Fruit fly (Drosophila melanogaster) whole organism, embryonic: ENCODE results near the gene Cp190.
A peak's percentile ranks its signal among the peaks of the same experiment; 100 is the strongest.

Experiments
- Asciz ChIP-seq: fragments of 200-800 bp; sonication (Bioruptor generic); optimal IDR thresholded peaks from 2 replicates; lab custom pipeline; 2017; ENCODE audit warnings: missing biosample characterization, mild to moderate bottlenecking, missing genetic modification characterization, missing genetic modification reagents
- Atf-2 ChIP-seq: fragments of 200-800 bp; sonication (Bioruptor generic); optimal IDR thresholded peaks from 2 replicates; lab custom pipeline; 2016; ENCODE audit warnings: missing biosample characterization, missing genetic modification characterization
- BEAF-32 ChIP-seq: fragments of 200-800 bp; sonication (Bioruptor generic); optimal IDR thresholded peaks from 3 replicates; lab custom pipeline; 2017; ENCODE audit warnings: missing biosample characterization, missing genetic modification characterization, mild to moderate bottlenecking, moderate library complexity, missing genetic modification reagents
- CG11456 ChIP-seq: fragments of 200-800 bp; sonication (Bioruptor generic); IDR thresholded peaks from 3 replicates; pipeline ENCODE4 v1.3.6; 2022; ENCODE audit warnings: missing biosample characterization, missing genetic modification characterization
- CG11723 ChIP-seq: fragments of 200-800 bp; sonication (Bioruptor generic); optimal IDR thresholded peaks from 2 replicates; lab custom pipeline; 2017; ENCODE audit warnings: missing biosample characterization, mild to moderate bottlenecking, missing genetic modification characterization
- CG12155 ChIP-seq: fragments of 200-800 bp; sonication (Bioruptor generic); optimal IDR thresholded peaks from 3 replicates; lab custom pipeline; 2016; ENCODE audit warnings: missing biosample characterization, missing genetic modification characterization
- CG12236 ChIP-seq: fragments of 200-800 bp; sonication (Bioruptor generic); optimal IDR thresholded peaks from 2 replicates; lab custom pipeline; 2016; ENCODE audit warnings: missing biosample characterization, missing genetic modification characterization
- CG18599 ChIP-seq: fragments of 200-800 bp; sonication (Bioruptor generic); optimal IDR thresholded peaks from 3 replicates; lab custom pipeline; 2017; ENCODE audit warnings: missing biosample characterization, missing genetic modification characterization, mild to moderate bottlenecking, moderate library complexity, missing genetic modification reagents
- CG3838 ChIP-seq: fragments of 200-800 bp; sonication (Bioruptor generic); optimal IDR thresholded peaks from 3 replicates; lab custom pipeline; 2016; ENCODE audit warnings: missing biosample characterization, missing genetic modification characterization
- CG4707 ChIP-seq: fragments of 200-800 bp; sonication (Bioruptor generic); optimal IDR thresholded peaks from 2 replicates; lab custom pipeline; 2018; ENCODE audit warnings: missing biosample characterization, mild to moderate bottlenecking, missing genetic modification characterization, moderate library complexity
- CG4854 ChIP-seq: fragments of 200-800 bp; sonication (Bioruptor generic); optimal IDR thresholded peaks from 2 replicates; lab custom pipeline; 2016; ENCODE audit warnings: missing biosample characterization, missing genetic modification characterization, inconsistent platforms
- CG6683 ChIP-seq: fragments of 200-800 bp; sonication (Bioruptor generic); optimal IDR thresholded peaks from 2 replicates; lab custom pipeline; 2017; ENCODE audit warnings: missing biosample characterization, mild to moderate bottlenecking, missing genetic modification characterization, missing genetic modification reagents
- CG7372 ChIP-seq: fragments of 200-800 bp; sonication (Bioruptor generic); IDR thresholded peaks from 2 replicates; pipeline ENCODE4 v1.3.6; 2022; ENCODE audit warnings: missing biosample characterization, missing genetic modification characterization
- CG8765 ChIP-seq: fragments of 200-800 bp; sonication (Bioruptor generic); IDR thresholded peaks from 2 replicates; pipeline ENCODE4 v1.3.6; 2022; ENCODE audit warnings: missing biosample characterization, missing genetic modification characterization
- CG9215 ChIP-seq: fragments of 200-800 bp; sonication (Bioruptor generic); IDR thresholded peaks from 2 replicates; pipeline ENCODE4 v1.3.6; 2022; ENCODE audit warnings: missing biosample characterization, missing genetic modification characterization
- Chrac-16 ChIP-seq: fragments of 200-800 bp; sonication (Bioruptor generic); optimal IDR thresholded peaks from 3 replicates; lab custom pipeline; 2016; ENCODE audit warnings: missing biosample characterization, missing genetic modification characterization
- Dip2 ChIP-seq: fragments of 200-800 bp; sonication (Bioruptor generic); IDR thresholded peaks from 2 replicates; pipeline ENCODE4 v1.3.6; 2022; ENCODE audit warnings: missing biosample characterization, missing genetic modification characterization
- Dll ChIP-seq: fragments of 200-800 bp; sonication (Bioruptor generic); IDR thresholded peaks from 4 replicates; pipeline ENCODE4 v1.3.6; 2022; ENCODE audit warnings: missing biosample characterization, missing genetic modification characterization; ENCODE audit not compliant: partially characterized antibody
- GATAe ChIP-seq: fragments of 200-800 bp; sonication (Bioruptor generic); conservative IDR thresholded peaks from 2 replicates; pipeline ENCODE4 v1.3.6; 2022; ENCODE audit warnings: missing biosample characterization, missing genetic modification characterization
- Gsc ChIP-seq: fragments of 200-800 bp; sonication (Bioruptor generic); IDR thresholded peaks from 2 replicates; pipeline ENCODE4 v1.3.6; 2022; ENCODE audit warnings: missing biosample characterization, missing genetic modification characterization
- HLHmδ ChIP-seq: fragments of 200-800 bp; sonication (Bioruptor generic); optimal IDR thresholded peaks from 2 replicates; lab custom pipeline; 2018; ENCODE audit warnings: missing biosample characterization, mild to moderate bottlenecking, missing genetic modification characterization, moderate library complexity
- Hr78 ChIP-seq, 2 experiments: fragments of 200-800 bp in 1 of 2; fragments of >200 bp in 1 of 2; sonication (Bioruptor generic) in 1 of 2; optimal IDR thresholded peaks; 2 replicates each; lab custom pipeline; 2017 to 2019; ENCODE audit warnings: missing biosample characterization in 2 of 2, missing genetic modification characterization in 2 of 2, mild to moderate bottlenecking in 1 of 2, moderate library complexity in 1 of 2
- Lpt ChIP-seq: fragments of >200 bp; optimal IDR thresholded peaks from 2 replicates; lab custom pipeline; 2018; ENCODE audit warnings: missing biosample characterization, missing genetic modification characterization
- Side ChIP-seq: fragments of 200-800 bp; sonication (Bioruptor generic); optimal IDR thresholded peaks from 2 replicates; lab custom pipeline; 2016; ENCODE audit warnings: missing biosample characterization, missing genetic modification characterization
- Xrp1 ChIP-seq: fragments of 200-800 bp; sonication (Bioruptor generic); IDR thresholded peaks from 2 replicates; pipeline ENCODE4 v1.3.6; 2022; ENCODE audit warnings: missing biosample characterization, missing genetic modification characterization
- ap ChIP-seq: fragments of 200-800 bp; sonication (Bioruptor generic); IDR thresholded peaks from 2 replicates; pipeline ENCODE4 v1.3.6; 2022; ENCODE audit warnings: missing biosample characterization, missing genetic modification characterization
- bigmax ChIP-seq: fragments of 200-800 bp; sonication (Bioruptor generic); optimal IDR thresholded peaks from 2 replicates; lab custom pipeline; 2018; ENCODE audit warnings: missing biosample characterization, mild to moderate bottlenecking, missing genetic modification characterization
- br ChIP-seq: fragments of >200 bp; optimal IDR thresholded peaks from 2 replicates; lab custom pipeline; 2017
- chinmo ChIP-seq: fragments of 200-800 bp; sonication (Bioruptor generic); IDR thresholded peaks from 4 replicates; pipeline ENCODE4 v1.3.6; 2022; ENCODE audit warnings: missing biosample characterization, missing genetic modification characterization; ENCODE audit not compliant: partially characterized antibody
- crc ChIP-seq: fragments of 200-800 bp; sonication (Bioruptor generic); optimal IDR thresholded peaks from 2 replicates; lab custom pipeline; 2016; ENCODE audit warnings: missing biosample characterization, missing genetic modification characterization
- cwo ChIP-seq: fragments of 200-800 bp; sonication (Bioruptor generic); optimal IDR thresholded peaks from 3 replicates; lab custom pipeline; 2017; ENCODE audit warnings: missing biosample characterization, missing genetic modification characterization, mild to moderate bottlenecking, moderate library complexity, missing genetic modification reagents
- emc ChIP-seq: fragments of 200-800 bp; sonication (Bioruptor generic); optimal IDR thresholded peaks from 2 replicates; lab custom pipeline; 2016; ENCODE audit warnings: missing biosample characterization, missing genetic modification characterization
- fru ChIP-seq: fragments of >200 bp; optimal IDR thresholded peaks from 2 replicates; lab custom pipeline; 2017
- gfzf ChIP-seq: fragments of 200-800 bp; sonication (Bioruptor generic); optimal IDR thresholded peaks from 2 replicates; lab custom pipeline; 2016; ENCODE audit warnings: missing biosample characterization, mild to moderate bottlenecking, missing genetic modification characterization, moderate library complexity
- gt ChIP-seq: fragments of 200-800 bp; sonication (Bioruptor generic); IDR thresholded peaks from 2 replicates; pipeline ENCODE4 v1.3.6; 2022; ENCODE audit warnings: missing biosample characterization, missing genetic modification characterization
- hth ChIP-seq: fragments of >200 bp; optimal IDR thresholded peaks from 2 replicates; lab custom pipeline; 2017; ENCODE audit warnings: inconsistent platforms
- jing ChIP-seq: fragments of 200-800 bp; sonication (Bioruptor generic); optimal IDR thresholded peaks from 2 replicates; lab custom pipeline; 2018; ENCODE audit warnings: missing biosample characterization, mild to moderate bottlenecking, missing genetic modification characterization
- pb ChIP-seq: fragments of 200-800 bp; sonication (Bioruptor generic); optimal IDR thresholded peaks from 3 replicates; lab custom pipeline; 2016; ENCODE audit warnings: missing biosample characterization, missing genetic modification characterization
- pho ChIP-seq: fragments of 200-800 bp; sonication (Bioruptor generic); optimal IDR thresholded peaks from 2 replicates; lab custom pipeline; 2016; ENCODE audit warnings: missing biosample characterization, missing genetic modification characterization
- ro ChIP-seq: fragments of 200-800 bp; sonication (Bioruptor generic); IDR thresholded peaks from 2 replicates; pipeline ENCODE4 v1.3.6; 2022; ENCODE audit warnings: missing biosample characterization, missing genetic modification characterization
- row ChIP-seq: fragments of 200-800 bp; sonication (Bioruptor generic); IDR thresholded peaks from 3 replicates; pipeline ENCODE4 v1.3.6; 2022; ENCODE audit warnings: missing biosample characterization, missing genetic modification characterization
- sim ChIP-seq: fragments of 200-800 bp; sonication (Bioruptor generic); IDR thresholded peaks from 2 replicates; pipeline ENCODE4 v1.3.6; 2022; ENCODE audit warnings: missing biosample characterization, missing genetic modification characterization
- sima ChIP-seq: fragments of 200-800 bp; sonication (Bioruptor generic); optimal IDR thresholded peaks from 2 replicates; lab custom pipeline; 2016; ENCODE audit warnings: missing biosample characterization, missing genetic modification characterization
- sqz ChIP-seq: fragments of 200-800 bp; sonication (Bioruptor generic); optimal IDR thresholded peaks from 3 replicates; lab custom pipeline; 2018; ENCODE audit warnings: missing biosample characterization, mild to moderate bottlenecking, missing genetic modification characterization
- stwl ChIP-seq: fragments of 200-800 bp; sonication (Bioruptor generic); optimal IDR thresholded peaks from 3 replicates; lab custom pipeline; 2018; ENCODE audit warnings: missing biosample characterization, mild to moderate bottlenecking, missing genetic modification characterization, moderate library complexity
- trem ChIP-seq: fragments of 200-800 bp; optimal IDR thresholded peaks from 3 replicates; lab custom pipeline; 2019; ENCODE audit warnings: missing biosample characterization, mild to moderate bottlenecking, missing genetic modification characterization, moderate library complexity
- vnd ChIP-seq: fragments of 200-800 bp; sonication (Bioruptor generic); IDR thresholded peaks from 3 replicates; pipeline ENCODE4 v1.3.6; 2022; ENCODE audit warnings: missing biosample characterization, missing genetic modification characterization; ENCODE audit not compliant: partially characterized antibody
- vvl ChIP-seq: fragments of 200-800 bp; sonication (Bioruptor generic); IDR thresholded peaks from 2 replicates; pipeline ENCODE4 v1.3.6; 2022; ENCODE audit warnings: missing biosample characterization, missing genetic modification characterization
- yki ChIP-seq: fragments of >200 bp; optimal IDR thresholded peaks from 3 replicates; lab custom pipeline; 2018
- zf30C ChIP-seq: fragments of 200-800 bp; sonication (Bioruptor generic); optimal IDR thresholded peaks from 3 replicates; lab custom pipeline; 2018; ENCODE audit warnings: missing biosample characterization, mild to moderate bottlenecking, missing genetic modification characterization

The Cp190 gene

dm6 chr3R:15242186-15243045, 32.6 kb downstream of the Cp190 start, which contains the start of the genes tefu and Hsc70-4 (continued):
- TF ChIP-seq chinmo (GFP tag; lab: Robert Waterston, UW) (peak; percentile 63; the same call in 1 of the 4 replicates), Hr78 (GFP tag; optimal IDR thresholded peaks at IDR 0.05; lab: Kevin White, UChicago) (peak in 1 of 2 experiments; percentile 77), pho (peak; percentile 62), stwl (tag; lab: Kevin White, UChicago) (peak; percentile 70), vvl (peak; percentile 80), yki (lab: Kevin White, UChicago) (no peak), fru (lab: Kevin White, UChicago) (no peak), pb (GFP tag; lab: Kevin White, UChicago) (no peak), trem (tag; lab: Kevin White, UChicago) (peak; percentile 65), CG18599 (GFP tag; lab: Kevin White, UChicago) (peak; percentile 41), Dll (no peak), gfzf (GFP tag; lab: Kevin White, UChicago) (peak; percentile 96), CG3838 (GFP tag; lab: Kevin White, UChicago) (peak; percentile 9), zf30C (GFP tag; lab: Kevin White, UChicago) (no peak), emc (GFP tag; lab: Kevin White, UChicago) (no peak), gt (GFP tag; lab: Robert Waterston, UW) (no peak), CG9215 (GFP tag; lab: Robert Waterston, UW) (peak; percentile 81), BEAF-32 (peak; percentile 58), crc (peak; percentile 8), sima (GFP tag; lab: Kevin White, UChicago) (peak; percentile 12), vnd (GFP tag; lab: Robert Waterston, UW) (no peak), sim (GFP tag; lab: Robert Waterston, UW) (0 out of 2 replicates have a peak, but pooled peaks have one; percentile 11), CG4854 (peak; percentile 53), Atf-2 (peak; percentile 63), Gsc (GFP tag; lab: Robert Waterston, UW) (peak; percentile 42; the same call in 1 of the 2 replicates), ro (GFP tag; lab: Robert Waterston, UW) (peak; percentile 66; the same call in 1 of the 2 replicates), cwo (GFP tag; lab: Kevin White, UChicago) (no peak), jing (peak; percentile 45), Lpt (GFP tag; lab: Kevin White, UChicago) (no peak), CG8765 (GFP tag; lab: Robert Waterston, UW) (peak; percentile 78), CG11456 (GFP tag; lab: Robert Waterston, UW) (peak; percentile 89), ap (GFP tag; lab: Robert Waterston, UW) (peak; percentile 65; the same call in 1 of the 2 replicates), CG12155 (GFP tag; lab: Kevin White, UChicago) (peak; percentile 72), Dip2 (GFP tag; lab: Robert Waterston, UW) (0 out of 2 replicates have a peak, but pooled peaks have one; percentile 28), br (lab: Kevin White, UChicago) (no peak), Asciz (GFP tag; lab: Kevin White, UChicago) (no peak), Chrac-16 (GFP tag; lab: Kevin White, UChicago) (peak; percentile 81), CG4707 (no peak), CG7372 (peak; percentile 73), HLHmδ (no peak), GATAe (no peak), CG12236 (GFP tag; lab: Kevin White, UChicago) (peak; percentile 2), sqz (GFP tag; lab: Kevin White, UChicago) (peak; percentile 95), Side (GFP tag; lab: Kevin White, UChicago) (peak; percentile 14), bigmax (GFP tag; lab: Kevin White, UChicago) (no peak), hth (lab: Kevin White, UChicago) (no peak), CG11723 (peak; percentile 69), Xrp1 (GFP tag; lab: Robert Waterston, UW) (peak; percentile 70), CG6683 (GFP tag; lab: Kevin White, UChicago) (no peak), row (GFP tag; lab: Robert Waterston, UW) (peak; percentile 93)
